Worm (Caenorhabditis elegans) whole organism, midembryonic: ENCODE measurements around the gene Y60A3A.19.

Experiments used
- T22C8.4 ChIP-seq: fragments of 200-800 bp; sonication (Bioruptor generic); IDR thresholded peaks from 2 replicates; pipeline ENCODE4 v1.3.6; 2022; ENCODE audit warnings: missing genetic modification characterization, missing compliant biosample characterization
- ztf-29 ChIP-seq: fragments of 200-800 bp; sonication (Bioruptor generic); IDR thresholded peaks from 2 replicates; pipeline ENCODE4 v1.3.6; 2022; ENCODE audit warnings: missing genetic modification reagents, missing genetic modification characterization, missing compliant biosample characterization

- TF ChIP-seq ztf-29 (GFP tag; lab: Robert Waterston, UW) (no peak), T22C8.4 (GFP tag; lab: Robert Waterston, UW) (no peak)
These were observed 17.9 kb downstream of the Y60A3A.19 start, which contains the start of gene algn-7 for ce11 chrV:19934223-19934622.
